Fruit fly (Drosophila melanogaster): ENCODE results near the gene Elovl7.

Gene Elovl7

dm6 chr3R:8001074-8001669, 5.5 kb upstream of the Elovl7 start, which contains the start of the genes Kmn2 and CG2698 (continued):
- TF ChIP-seq tll (GFP tag; optimal IDR thresholded peaks at IDR 0.05) (peak; percentile 37 to 41), Stat92E (GFP tag; optimal IDR thresholded peaks at IDR 0.05) (peak in 1 of 3 experiments; percentile 60), CG11247 (GFP tag; IDR thresholded peaks at IDR 0.05) (peak; percentile 98), CG12236 (GFP tag; optimal IDR thresholded peaks at IDR 0.05) (peak; percentile 49), CG4360 (GFP tag; IDR thresholded peaks at IDR 0.05) (peak; percentile 83), crol (GFP tag; IDR thresholded peaks at IDR 0.05) (peak; percentile 86), CG3407 (GFP tag; optimal IDR thresholded peaks at IDR 0.05) (peak; percentile 89), CG3163 (GFP tag; optimal IDR thresholded peaks at IDR 0.05) (peak; percentile 46), ham (GFP tag; IDR thresholded peaks at IDR 0.05) (peak; percentile 92), wdn (GFP tag; IDR thresholded peaks at IDR 0.05) (peak; percentile 96), CG31365 (tag; optimal IDR thresholded peaks at IDR 0.05) (peak; percentile 70), pan (optimal IDR thresholded peaks at IDR 0.05) (no peak), pan (GFP tag; optimal IDR thresholded peaks at IDR 0.05 in 1 of 2, IDR thresholded peaks at IDR 0.05 in 1 of 2) (peak in 1 of 2 experiments; percentile 98), Mes4 (GFP tag; optimal IDR thresholded peaks at IDR 0.05) (peak; percentile 61), gcm2 (GFP tag; optimal IDR thresholded peaks at IDR 0.05) (peak; percentile 73), Opbp (GFP tag; IDR thresholded peaks at IDR 0.05; ENCODE audit: partially characterized antibody) (0 out of 3 replicates have a peak, but pooled peaks have one; percentile 31), MBD-R2 (GFP tag; IDR thresholded peaks at IDR 0.05) (peak; percentile 98), corto (GFP tag; optimal IDR thresholded peaks at IDR 0.05) (peak; percentile 84), psq (GFP tag; optimal IDR thresholded peaks at IDR 0.05) (peak; percentile 87), gsb (GFP tag; IDR thresholded peaks at IDR 0.05) (peak; percentile 93), Aef1 (GFP tag; IDR thresholded peaks at IDR 0.05) (peak; percentile 99), slou (GFP tag; optimal IDR thresholded peaks at IDR 0.05) (peak; percentile 87), CG32767 (GFP tag; IDR thresholded peaks at IDR 0.05) (peak; percentile 97), cato (GFP tag; optimal IDR thresholded peaks at IDR 0.05; ENCODE audit: borderline replicate concordance) (peak; percentile 91), CG34224 (GFP tag; IDR thresholded peaks at IDR 0.05; ENCODE audit: partially characterized antibody) (no peak), CG42726 (GFP tag; IDR thresholded peaks at IDR 0.05; ENCODE audit: partially characterized antibody) (0 out of 2 replicates have a peak, but pooled peaks have one; percentile 27), C15 (GFP tag; IDR thresholded peaks at IDR 0.05) (peak; percentile 96), CG8924 (tag; optimal IDR thresholded peaks at IDR 0.05) (peak; percentile 95), Hr3 (GFP tag; optimal IDR thresholded peaks at IDR 0.05) (peak; percentile 98), CG14965 (GFP tag; optimal IDR thresholded peaks at IDR 0.05; ENCODE audit: borderline replicate concordance) (no peak), CG15601 (tag; optimal IDR thresholded peaks at IDR 0.05) (peak; percentile 91), CG10543 (GFP tag; optimal IDR thresholded peaks at IDR 0.05) (peak; percentile 95), abd-A (tag; optimal IDR thresholded peaks at IDR 0.05) (no peak), bcd (GFP tag; optimal IDR thresholded peaks at IDR 0.05) (peak; percentile 96), CG1233 (GFP tag; optimal IDR thresholded peaks at IDR 0.05) (peak; percentile 91), repo (GFP tag; optimal IDR thresholded peaks at IDR 0.05) (peak; percentile 67), CG2712 (tag; optimal IDR thresholded peaks at IDR 0.05) (peak; percentile 95), CG34376 (GFP tag; optimal IDR thresholded peaks at IDR 0.05) (peak; percentile 91), Sox100B (GFP tag; optimal IDR thresholded peaks at IDR 0.05) (peak; percentile 93), sc (optimal IDR thresholded peaks at IDR 0.05) (no peak), sc (GFP tag; optimal IDR thresholded peaks at IDR 0.05) (peak; percentile 91), fru (optimal IDR thresholded peaks at IDR 0.05) (no peak), CG18262 (tag; optimal IDR thresholded peaks at IDR 0.05) (peak; percentile 95), lbe (GFP tag; optimal IDR thresholded peaks at IDR 0.05) (peak; percentile 92), CG4617 (GFP tag; optimal IDR thresholded peaks at IDR 0.05; ENCODE audit: borderline replicate concordance) (peak; percentile 89), D19A (tag; optimal IDR thresholded peaks at IDR 0.05) (peak; percentile 90), scrt (GFP tag; optimal IDR thresholded peaks at IDR 0.05) (peak; percentile 88), lola (GFP tag; optimal IDR thresholded peaks at IDR 0.05) (peak in 1 of 3 experiments; percentile 91), eyg (GFP tag; optimal IDR thresholded peaks at IDR 0.05) (peak; percentile 10)

Data from whole organism, embryonic.